Fruit fly (Drosophila melanogaster): Measurements from ENCODE around the gene Sec16.

Gene Sec16

dm6 chrX:12547657-12548056 lies 48.2 kb upstream of the Sec16 start (continued):
- TF ChIP-seq fru (optimal IDR thresholded peaks at IDR 0.05), result no peak
- peak; percentile 55 for TF ChIP-seq ATbp (GFP tag; optimal IDR thresholded peaks at IDR 0.05)
- TF ChIP-seq Gsc (GFP tag; IDR thresholded peaks at IDR 0.05), result no peak
- TF ChIP-seq CG8765 (GFP tag; IDR thresholded peaks at IDR 0.05), result no peak
- TF ChIP-seq nau (GFP tag; optimal IDR thresholded peaks at IDR 0.05), result no peak
- TF ChIP-seq sens (GFP tag), result peak; percentile 83
- TF ChIP-seq CG3407 (GFP tag; optimal IDR thresholded peaks at IDR 0.05), result no peak
- peak; percentile 49 for TF ChIP-seq CG10147 (GFP tag; optimal IDR thresholded peaks at IDR 0.05)
- no peak for TF ChIP-seq CG2889 (GFP tag; IDR thresholded peaks at IDR 0.05)
- no peak for TF ChIP-seq Hr78 (GFP tag; optimal IDR thresholded peaks at IDR 0.05)
- peak; percentile 27 for TF ChIP-seq ems (GFP tag; optimal IDR thresholded peaks at IDR 0.05)
- TF ChIP-seq br (optimal IDR thresholded peaks at IDR 0.05), result no peak
- peak; percentile 37 for TF ChIP-seq Fer3 (tag; optimal IDR thresholded peaks at IDR 0.05)
- TF ChIP-seq Trl (optimal IDR thresholded peaks at IDR 0.05), result peak; percentile 2 to 24
- no peak for TF ChIP-seq Trl (GFP tag; optimal IDR thresholded peaks at IDR 0.05)
- no peak for TF ChIP-seq Nf-YA (GFP tag; IDR thresholded peaks at IDR 0.05)
- TF ChIP-seq pan (optimal IDR thresholded peaks at IDR 0.05), result no peak
- no peak for TF ChIP-seq pan (GFP tag; optimal IDR thresholded peaks at IDR 0.05 in 1 of 2, IDR thresholded peaks at IDR 0.05 in 1 of 2)
- TF ChIP-seq kay (GFP tag; optimal IDR thresholded peaks at IDR 0.05), result no peak
- TF ChIP-seq CG12769 (tag; optimal IDR thresholded peaks at IDR 0.05), result no peak
- TF ChIP-seq mirr (GFP tag; optimal IDR thresholded peaks at IDR 0.05), result no peak
- no peak for TF ChIP-seq Lhr (GFP tag; optimal IDR thresholded peaks at IDR 0.05)
- TF ChIP-seq CG16815 (GFP tag; optimal IDR thresholded peaks at IDR 0.05), result no peak
- peak; percentile 57 for TF ChIP-seq dmrt99B (tag; optimal IDR thresholded peaks at IDR 0.05)
- peak; percentile 12 for TF ChIP-seq CG18262 (tag; optimal IDR thresholded peaks at IDR 0.05)
- TF ChIP-seq CG2875 (GFP tag; optimal IDR thresholded peaks at IDR 0.05), result no peak
- TF ChIP-seq HLH4C (GFP tag; IDR thresholded peaks at IDR 0.05; ENCODE audit: partially characterized antibody), result no peak
- no peak for TF ChIP-seq kni (GFP tag; optimal IDR thresholded peaks at IDR 0.05)
- TF ChIP-seq CG4404 (GFP tag; IDR thresholded peaks at IDR 0.05), result no peak
- 0 out of 2 replicates have a peak, but pooled peaks have one; percentile 8 for TF ChIP-seq CG17328 (GFP tag; IDR thresholded peaks at IDR 0.05)
- no peak for TF ChIP-seq da (GFP tag; optimal IDR thresholded peaks at IDR 0.05)
- TF ChIP-seq CG34376 (GFP tag; optimal IDR thresholded peaks at IDR 0.05), result peak; percentile 25
- no peak for TF ChIP-seq lov (optimal IDR thresholded peaks at IDR 0.05)
- no peak for TF ChIP-seq lov (GFP tag; IDR thresholded peaks at IDR 0.05)
- no peak for TF ChIP-seq vfl (GFP tag; optimal IDR thresholded peaks at IDR 0.05)
- TF ChIP-seq ftz-f1 (GFP tag; optimal IDR thresholded peaks at IDR 0.05), result no peak
- TF ChIP-seq CG10209 (GFP tag; optimal IDR thresholded peaks at IDR 0.05), result no peak
- peak; percentile 38 for TF ChIP-seq CG4328 (GFP tag; optimal IDR thresholded peaks at IDR 0.05)
- TF ChIP-seq Poxn (GFP tag; IDR thresholded peaks at IDR 0.05), result no peak
- TF ChIP-seq jigr1 (GFP tag; IDR thresholded peaks at IDR 0.05), result no peak
- peak; percentile 49 for TF ChIP-seq CG2120 (GFP tag; optimal IDR thresholded peaks at IDR 0.05)
- TF ChIP-seq mam (GFP tag; optimal IDR thresholded peaks at IDR 0.05), result peak; percentile 18
- TF ChIP-seq CG4282 (GFP tag; optimal IDR thresholded peaks at IDR 0.05), result no peak
- TF ChIP-seq MBD-R2 (GFP tag; IDR thresholded peaks at IDR 0.05), result no peak
- TF ChIP-seq CG5245 (GFP tag; optimal IDR thresholded peaks at IDR 0.05), result no peak
- TF ChIP-seq hkb (optimal IDR thresholded peaks at IDR 0.05), result no peak
- peak; percentile 68 for TF ChIP-seq hkb (GFP tag; IDR thresholded peaks at IDR 0.05)
- no peak for TF ChIP-seq CG8290 (GFP tag; optimal IDR thresholded peaks at IDR 0.05)
- TF ChIP-seq CG8290 (tag; optimal IDR thresholded peaks at IDR 0.05), result no peak
- peak; percentile 94 for TF ChIP-seq ewg (GFP tag; optimal IDR thresholded peaks at IDR 0.05)
- no peak for TF ChIP-seq ase (GFP tag; IDR thresholded peaks at IDR 0.05)
- no peak for TF ChIP-seq gsb (GFP tag; IDR thresholded peaks at IDR 0.05)
- TF ChIP-seq btn (GFP tag; optimal IDR thresholded peaks at IDR 0.05), result no peak
- TF ChIP-seq CG2678 (tag; optimal IDR thresholded peaks at IDR 0.05), result peak; percentile 68
